Fruit fly (Drosophila melanogaster) whole organism: ENCODE measurements around the gene CG4239.

Experiments
- CG8478 ChIP-seq: fragments of >200 bp; optimal IDR thresholded peaks from 2 replicates; lab custom pipeline; 2018; ENCODE audit warnings: inconsistent platforms
- Dll ChIP-seq: fragments of >200 bp; optimal IDR thresholded peaks from 2 replicates; lab custom pipeline; 2017
- EcR ChIP-seq, 2 experiments: fragments of >200 bp; optimal IDR thresholded peaks; 2 replicates each; lab custom pipeline; 2017; ENCODE audit warnings: missing biosample characterization in 2 of 2, missing genetic modification characterization in 2 of 2, missing genetic modification reagents in 2 of 2
- pan ChIP-seq: fragments of >200 bp; optimal IDR thresholded peaks from 2 replicates; lab custom pipeline; 2017
- psq ChIP-seq: fragments of >200 bp; optimal IDR thresholded peaks from 2 replicates; lab custom pipeline; 2017
- usp ChIP-seq: fragments of >200 bp; optimal IDR thresholded peaks from 2 replicates; lab custom pipeline; 2017; ENCODE audit warnings: missing biosample characterization, missing genetic modification characterization, mixed read lengths

Gene CG4239

dm6 chrX:16384843-16385726 is at the start of gene CG4239, which contains the start of gene CG9992:
Gene CG4239, plus strand, starts transcription at chrX:16385278.
Gene CG9992, minus strand, starts transcription at chrX:16384908.
- no peak for TF ChIP-seq EcR (GFP tag; optimal IDR thresholded peaks at IDR 0.05; lab: Kevin White, UChicago)
- no peak for TF ChIP-seq Dll (lab: Kevin White, UChicago)
- TF ChIP-seq CG8478 (lab: Kevin White, UChicago), result no peak
- TF ChIP-seq psq, result no peak
- no peak for TF ChIP-seq pan (lab: Kevin White, UChicago)
- TF ChIP-seq usp, result no peak

- TF ChIP-seq CG8478 (lab: Kevin White, UChicago), result no peak
- TF ChIP-seq psq, result no peak
- no peak for TF ChIP-seq pan (lab: Kevin White, UChicago)
- no peak for TF ChIP-seq EcR (GFP tag; optimal IDR thresholded peaks at IDR 0.05; lab: Kevin White, UChicago)
- no peak for TF ChIP-seq usp
- TF ChIP-seq Dll (lab: Kevin White, UChicago), result no peak
These were observed 35.0 kb upstream of the CG4239 start, which contains the start of gene sl for dm6 chrX:16350062-16350461. Gene sl, plus strand, starts transcription at chrX:16350315.

- TF ChIP-seq EcR (GFP tag; optimal IDR thresholded peaks at IDR 0.05; lab: Kevin White, UChicago) (no peak), psq (no peak), Dll (lab: Kevin White, UChicago) (no peak), pan (lab: Kevin White, UChicago) (no peak), usp (no peak), CG8478 (lab: Kevin White, UChicago) (no peak)
These were observed 26.3 kb upstream of the CG4239 start, which contains the start of the genes U2af50 and PIG-Q for dm6 chrX:16358670-16359320. Gene U2af50, minus strand, starts transcription at chrX:16359039. Gene PIG-Q, plus strand, starts transcription at chrX:16359143.

- TF ChIP-seq CG8478 (lab: Kevin White, UChicago) (no peak), EcR (GFP tag; optimal IDR thresholded peaks at IDR 0.05; lab: Kevin White, UChicago) (no peak), psq (no peak), Dll (lab: Kevin White, UChicago) (no peak), usp (no peak), pan (lab: Kevin White, UChicago) (no peak)
These were observed 23.8 kb upstream of the CG4239 start, which contains the start of gene nonA for dm6 chrX:16361306-16361705. Gene nonA, plus strand, starts transcription at chrX:16361569.

- no peak for TF ChIP-seq CG8478 (lab: Kevin White, UChicago)
- no peak for TF ChIP-seq usp
These were observed 16.5 kb upstream of the CG4239 start for dm6 chrX:16368585-16368984.

dm6 chrX:16371923-16372322 is 13.2 kb upstream of the CG4239 start:
- TF ChIP-seq EcR (GFP tag; optimal IDR thresholded peaks at IDR 0.05; lab: Kevin White, UChicago), result no peak
- TF ChIP-seq usp, result no peak
- no peak for TF ChIP-seq psq
- TF ChIP-seq CG8478 (lab: Kevin White, UChicago), result no peak
- TF ChIP-seq Dll (lab: Kevin White, UChicago), result no peak
- no peak for TF ChIP-seq pan (lab: Kevin White, UChicago)

- TF ChIP-seq pan (lab: Kevin White, UChicago) (no peak), psq (no peak), EcR (GFP tag; optimal IDR thresholded peaks at IDR 0.05; lab: Kevin White, UChicago) (no peak), CG8478 (lab: Kevin White, UChicago) (no peak), usp (no peak), Dll (lab: Kevin White, UChicago) (no peak)
These were observed 12.4 kb upstream of the CG4239 start, which contains the start of gene Fur2 for dm6 chrX:16372492-16373350. Gene Fur2, plus strand, starts transcription at chrX:16373086.

dm6 chrX:16373541-16373940 is 11.5 kb upstream of the CG4239 start:
- no peak for TF ChIP-seq CG8478 (lab: Kevin White, UChicago)
- no peak for TF ChIP-seq usp
- TF ChIP-seq EcR (GFP tag; optimal IDR thresholded peaks at IDR 0.05; lab: Kevin White, UChicago), result no peak
- no peak for TF ChIP-seq pan (lab: Kevin White, UChicago)
- TF ChIP-seq Dll (lab: Kevin White, UChicago), result no peak
- no peak for TF ChIP-seq psq

dm6 chrX:16374059-16374458 is 11.0 kb upstream of the CG4239 start:
- TF ChIP-seq pan (lab: Kevin White, UChicago), result no peak
- no peak for TF ChIP-seq CG8478 (lab: Kevin White, UChicago)
- TF ChIP-seq psq, result no peak
- no peak for TF ChIP-seq EcR (GFP tag; optimal IDR thresholded peaks at IDR 0.05; lab: Kevin White, UChicago)
- no peak for TF ChIP-seq Dll (lab: Kevin White, UChicago)
- TF ChIP-seq usp, result no peak

dm6 chrX:16383667-16384515 is 1.2 kb upstream of the CG4239 start:
- TF ChIP-seq usp (no peak), CG8478 (lab: Kevin White, UChicago) (no peak), EcR (GFP tag; optimal IDR thresholded peaks at IDR 0.05; lab: Kevin White, UChicago) (no peak), Dll (lab: Kevin White, UChicago) (no peak), pan (lab: Kevin White, UChicago) (no peak), psq (no peak)
